Worm (Caenorhabditis elegans) whole organism, L4 larva: ENCODE measurements around the gene R10E11.9.
A peak's percentile ranks its signal among the peaks of the same experiment; 100 is the strongest.

Experiments
- F49E8.2 ChIP-seq: sonication (generic microtip); optimal IDR thresholded peaks from 2 replicates; lab custom pipeline; 2016; ENCODE audit warnings: missing compliant biosample characterization, mild to moderate bottlenecking, missing genetic modification characterization, borderline replicate concordance
- Y48G9A.11 ChIP-seq: fragments of 200-800 bp; sonication (Bioruptor generic); IDR thresholded peaks from 2 replicates; pipeline ENCODE4 v1.3.6; 2022; ENCODE audit warnings: missing genetic modification reagents, missing genetic modification characterization, missing compliant biosample characterization
- Y5F2A.4 ChIP-seq: fragments of 200-800 bp; sonication (Bioruptor generic); optimal IDR thresholded peaks from 2 replicates; lab custom pipeline; 2018; ENCODE audit warnings: mild to moderate bottlenecking, missing genetic modification characterization, missing compliant biosample characterization
- aha-1 ChIP-seq: fragments of 150-350 bp; peaks from one replicate; lab custom pipeline; 2014; ENCODE audit warnings: missing biosample characterization, missing genetic modification characterization
- aly-2 ChIP-seq: sonication (generic microtip); optimal IDR thresholded peaks from 2 replicates; lab custom pipeline; 2018; ENCODE audit warnings: missing biosample characterization, missing genetic modification characterization
- ama-1 ChIP-seq: fragments of 150-350 bp; optimal IDR thresholded peaks from 2 replicates; lab custom pipeline; 2014; ENCODE audit warnings: inconsistent platforms, mixed read lengths
- arid-1 ChIP-seq: fragments of 200-800 bp; sonication (Bioruptor generic); conservative IDR thresholded peaks from 2 replicates; pipeline ENCODE4 v1.3.6; 2022; ENCODE audit warnings: missing genetic modification reagents, missing genetic modification characterization, missing compliant biosample characterization
- ceh-28 ChIP-seq: fragments of 150-350 bp; optimal IDR thresholded peaks from 2 replicates; lab custom pipeline; 2014; ENCODE audit warnings: missing biosample characterization, missing genetic modification reagents, missing genetic modification characterization
- ceh-32 ChIP-seq: sonication (generic microtip); optimal IDR thresholded peaks from 2 replicates; lab custom pipeline; 2016; ENCODE audit warnings: mild to moderate bottlenecking, missing genetic modification characterization, missing compliant biosample characterization; ENCODE audit not compliant: poor library complexity
- ceh-62 ChIP-seq: sonication (generic microtip); optimal IDR thresholded peaks from 2 replicates; lab custom pipeline; 2017; ENCODE audit warnings: missing biosample characterization, missing genetic modification characterization
- dmd-8 ChIP-seq: fragments of 200-800 bp; sonication (Bioruptor generic); IDR thresholded peaks from 2 replicates; pipeline ENCODE4 v1.3.6; 2022; ENCODE audit warnings: missing genetic modification characterization, missing compliant biosample characterization
- dpl-1 ChIP-seq: fragments of 150-350 bp; optimal IDR thresholded peaks from 2 replicates; lab custom pipeline; 2014; ENCODE audit warnings: missing biosample characterization, missing genetic modification reagents, missing genetic modification characterization
- egl-27 ChIP-seq: sonication (generic microtip); optimal IDR thresholded peaks from 3 replicates; lab custom pipeline; 2017; ENCODE audit warnings: missing biosample characterization, missing genetic modification reagents, missing genetic modification characterization
- fkh-10 ChIP-seq: fragments of 150-350 bp; optimal IDR thresholded peaks from 2 replicates; lab custom pipeline; 2014; ENCODE audit warnings: missing biosample characterization, missing genetic modification reagents, missing genetic modification characterization
- fos-1 ChIP-seq: fragments of 150-350 bp; optimal IDR thresholded peaks from 2 replicates; lab custom pipeline; 2014; ENCODE audit warnings: missing biosample characterization, missing genetic modification characterization
- hmg-1.1 ChIP-seq: fragments of 200-800 bp; sonication (Bioruptor generic); IDR thresholded peaks from 2 replicates; pipeline ENCODE4 v1.3.6; 2022; ENCODE audit warnings: missing genetic modification reagents, missing genetic modification characterization, missing compliant biosample characterization
- lim-7 ChIP-seq: fragments of 200-800 bp; sonication (Bioruptor generic); IDR thresholded peaks from 2 replicates; pipeline ENCODE4 v1.3.6; 2022; ENCODE audit warnings: missing genetic modification characterization, missing compliant biosample characterization
- lin-1 ChIP-seq: fragments of 200-800 bp; sonication (Bioruptor generic); IDR thresholded peaks from 2 replicates; pipeline ENCODE4 v1.3.6; 2022; ENCODE audit warnings: missing genetic modification reagents, missing genetic modification characterization, missing compliant biosample characterization
- lin-38 ChIP-seq: fragments of 200-800 bp; sonication (Bioruptor generic); IDR thresholded peaks from 2 replicates; pipeline ENCODE4 v1.3.6; 2022; ENCODE audit warnings: missing genetic modification reagents, missing genetic modification characterization, missing compliant biosample characterization
- lin-39 ChIP-seq: fragments of 150-350 bp; optimal IDR thresholded peaks from 2 replicates; lab custom pipeline; 2014; ENCODE audit warnings: missing biosample characterization, missing genetic modification reagents, missing genetic modification characterization
- lsy-2 ChIP-seq, 2 experiments: fragments of 150-350 bp in 1 of 2; sonication (generic microtip) in 1 of 2; optimal IDR thresholded peaks; 2 replicates each; lab custom pipeline; 2014 to 2017; ENCODE audit warnings: missing biosample characterization in 2 of 2, missing genetic modification characterization in 2 of 2
- madf-5 ChIP-seq, 2 experiments: fragments of 200-800 bp; sonication (Bioruptor generic); IDR thresholded peaks; 2 replicates each; pipeline ENCODE4 v1.3.6; 2022; ENCODE audit warnings: missing compliant biosample characterization in 2 of 2, missing genetic modification characterization in 2 of 2
- mdl-1 ChIP-seq, 2 experiments: fragments of 150-350 bp in 1 of 2; sonication (generic microtip) in 1 of 2; optimal IDR thresholded peaks; 2 replicates each; lab custom pipeline; 2014 to 2017; ENCODE audit warnings: missing biosample characterization in 2 of 2, missing genetic modification characterization in 2 of 2
- mdt-29 ChIP-seq: fragments of 200-800 bp; sonication (Bioruptor generic); IDR thresholded peaks from 2 replicates; pipeline ENCODE4 v1.3.6; 2022; ENCODE audit warnings: missing genetic modification reagents, missing genetic modification characterization, missing compliant biosample characterization
- mes-2 ChIP-seq: sonication (generic microtip); optimal IDR thresholded peaks from 2 replicates; lab custom pipeline; 2016; ENCODE audit warnings: missing genotype, mild to moderate bottlenecking, missing genetic modification characterization, missing compliant biosample characterization; ENCODE audit not compliant: poor library complexity, severe bottlenecking
- mxl-3 ChIP-seq: fragments of 200-800 bp; sonication (Bioruptor generic); optimal IDR thresholded peaks from 2 replicates; lab custom pipeline; 2018; ENCODE audit warnings: mild to moderate bottlenecking, missing genetic modification characterization, missing compliant biosample characterization
- pha-4 ChIP-seq, 2 experiments: fragments of 150-350 bp in 1 of 2; fragments of 200-800 bp in 1 of 2; sonication (Bioruptor generic) in 1 of 2; IDR thresholded peaks in 1 of 2; optimal IDR thresholded peaks in 1 of 2; 2 replicates each; pipeline versions ENCODE4 v1.3.6 to Lab custom; 2014 to 2022; ENCODE audit warnings: missing genetic modification characterization in 2 of 2, missing genetic modification reagents in 2 of 2, missing biosample characterization in 1 of 2, missing compliant biosample characterization in 1 of 2
- php-3 ChIP-seq: fragments of 200-800 bp; sonication (Bioruptor generic); IDR thresholded peaks from 2 replicates; pipeline ENCODE4 v1.3.6; 2022; ENCODE audit warnings: missing genetic modification reagents, missing genetic modification characterization, missing compliant biosample characterization
- pqm-1 ChIP-seq: sonication (generic microtip); optimal IDR thresholded peaks from 2 replicates; lab custom pipeline; 2017; ENCODE audit warnings: missing biosample characterization, missing genetic modification characterization
- rbr-2 ChIP-seq: sonication (generic microtip); optimal IDR thresholded peaks from 2 replicates; lab custom pipeline; 2016; ENCODE audit warnings: missing genotype, missing genetic modification characterization, missing compliant biosample characterization
- snpc-1.2 ChIP-seq: fragments of 200-800 bp; sonication (Bioruptor generic); IDR thresholded peaks from 2 replicates; pipeline ENCODE4 v1.3.6; 2022; ENCODE audit warnings: missing genetic modification reagents, missing genetic modification characterization, missing compliant biosample characterization
- snpc-4 ChIP-seq: fragments of 150-350 bp; optimal IDR thresholded peaks from 2 replicates; lab custom pipeline; 2014; ENCODE audit warnings: missing biosample characterization, missing genetic modification characterization
- unc-130 ChIP-seq: sonication (generic microtip); optimal IDR thresholded peaks from 2 replicates; lab custom pipeline; 2016; ENCODE audit warnings: missing genetic modification reagents, missing genetic modification characterization, missing compliant biosample characterization
- unc-62 ChIP-seq, 3 experiments: fragments of 150-350 bp in 1 of 3; sonication (generic microtip); optimal IDR thresholded peaks in 2 of 3; peaks in 1 of 3; 1 replicate in 1 of 3; 2 replicates in 2 of 3; lab custom pipeline; 2014 to 2017; ENCODE audit warnings: missing biosample characterization in 3 of 3, missing genetic modification characterization in 3 of 3, missing genetic modification reagents in 3 of 3, missing genotype in 1 of 3

Gene R10E11.9

DNA sequence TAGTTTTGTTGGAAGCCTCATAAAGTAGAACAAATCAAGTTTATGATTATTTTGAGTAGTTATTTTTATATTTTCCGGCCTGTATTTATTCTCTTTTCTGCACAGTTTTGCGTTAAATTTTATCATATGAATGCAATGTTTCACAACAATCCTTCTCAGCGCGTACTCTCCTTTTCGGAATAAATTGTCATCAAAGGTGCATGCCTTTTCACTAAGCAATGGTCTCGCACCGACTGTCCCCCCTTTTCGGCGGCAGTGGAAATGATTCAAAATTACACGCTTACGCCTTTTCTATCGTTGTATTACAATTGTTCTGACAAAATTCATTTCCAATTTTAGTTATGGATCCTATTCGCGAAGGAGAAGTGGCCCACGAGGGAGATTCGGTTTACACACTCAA is 46.3 kb downstream of the R10E11.9 start, which contains the start of the genes iff-1 and cdk-1:
TSS of gene iff-1 (minus strand) at position 61 of the 400 bp plus-strand sequence.
TSS of gene cdk-1 (plus strand) at position 340 of the 400 bp plus-strand sequence.
- TF ChIP-seq ceh-32 (tag; lab: Kevin White, UChicago) (no peak), F49E8.2 (tag; lab: Kevin White, UChicago) (no peak), ceh-62 (tag; lab: Kevin White, UChicago) (no peak), aha-1 (tag; lab: Kevin White, UChicago) (peak; percentile 92), ceh-28 (tag; lab: Kevin White, UChicago) (no peak), dmd-8 (GFP tag; lab: Robert Waterston, UW) (no peak), dpl-1 (GFP tag; lab: Kevin White, UChicago) (peak; percentile 82), mes-2 (tag; lab: Kevin White, UChicago) (peak; percentile 60), snpc-1.2 (GFP tag; lab: Robert Waterston, UW) (0 out of 2 replicates have a peak, but pooled peaks have one; percentile 19), egl-27 (tag; lab: Kevin White, UChicago) (no peak), lsy-2 (tag; optimal IDR thresholded peaks at IDR 0.05; lab: Kevin White, UChicago) (peak in 1 of 2 experiments; percentile 68), pha-4 (GFP tag; IDR thresholded peaks at IDR 0.05; lab: Robert Waterston, UW) (no peak), pha-4 (tag; optimal IDR thresholded peaks at IDR 0.05; lab: Kevin White, UChicago) (peak; percentile 12), hmg-1.1 (GFP tag; lab: Robert Waterston, UW) (peak; percentile 45; the same call in 1 of the 2 replicates), php-3 (no peak), rbr-2 (tag; lab: Kevin White, UChicago) (no peak)

DNA sequence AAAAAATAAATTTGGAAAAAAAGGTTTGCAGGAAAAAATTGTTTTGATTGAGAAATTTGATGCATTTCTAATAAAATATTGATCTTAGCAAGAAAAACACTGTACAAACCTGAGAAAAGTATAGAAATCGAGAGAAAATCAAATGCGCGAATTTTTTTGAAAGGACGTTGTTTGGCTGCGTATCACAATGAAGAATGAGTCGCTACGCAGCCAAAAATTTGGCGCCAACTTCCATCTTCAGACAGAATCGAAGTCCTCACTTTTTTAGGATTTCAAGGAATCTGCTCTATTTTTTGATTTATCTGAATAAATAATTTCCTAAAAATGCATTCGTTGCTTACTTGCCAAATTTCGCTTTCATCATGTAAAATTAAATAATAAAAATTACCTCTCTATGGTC is 46.8 kb downstream of the R10E11.9 start:
- TF ChIP-seq lin-38 (GFP tag; lab: Robert Waterston, UW) (peak; percentile 62), lin-39 (no peak), pqm-1 (no peak), fos-1 (no peak), mxl-3 (GFP tag; lab: Kevin White, UChicago) (no peak), lsy-2 (tag; optimal IDR thresholded peaks at IDR 0.05; lab: Kevin White, UChicago) (no peak), arid-1 (no peak), mdl-1 (tag; optimal IDR thresholded peaks at IDR 0.05; lab: Kevin White, UChicago) (no peak), lim-7 (no peak), Y5F2A.4 (GFP tag; lab: Kevin White, UChicago) (no peak), Y48G9A.11 (GFP tag; lab: Robert Waterston, UW) (0 out of 2 replicates have a peak, but pooled peaks have one; percentile 34), unc-130 (GFP tag; lab: Kevin White, UChicago) (peak; percentile 71), F49E8.2 (tag; lab: Kevin White, UChicago) (peak; percentile 35), mdt-29 (no peak), snpc-4 (no peak), aly-2 (no peak), hmg-1.1 (GFP tag; lab: Robert Waterston, UW) (no peak), ama-1 (lab: Kevin White, UChicago) (no peak)

DNA sequence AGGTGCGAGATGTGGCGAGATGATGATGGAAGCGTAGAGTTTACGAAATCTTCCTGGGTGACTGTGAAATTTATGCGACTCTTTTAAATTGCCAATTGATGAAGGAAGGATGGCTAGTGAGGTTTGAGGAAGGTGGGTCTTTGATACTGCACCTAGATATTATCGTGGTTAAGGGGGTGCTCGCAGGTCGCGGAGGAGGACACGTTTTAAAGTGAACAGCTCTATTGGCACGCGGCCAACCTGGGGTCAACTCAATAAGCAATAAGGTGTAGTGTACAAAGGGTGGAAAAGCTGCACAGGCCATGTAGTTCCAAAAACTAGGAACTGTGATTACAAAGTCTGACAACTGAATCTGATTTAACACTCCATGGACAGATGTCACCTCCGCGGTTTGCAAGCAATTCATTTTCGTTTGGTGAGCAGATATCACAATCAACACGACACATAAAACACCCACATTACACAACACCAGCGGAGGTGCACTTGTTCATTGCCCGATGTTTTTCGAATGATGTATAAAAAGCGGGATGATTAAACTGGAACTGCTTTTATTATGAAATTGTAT is 48.0 kb downstream of the R10E11.9 start:
- TF ChIP-seq madf-5 (GFP tag; IDR thresholded peaks at IDR 0.05; lab: Robert Waterston, UW), result 0 out of 4 replicates have a peak, but pooled peaks of 1 of the 2 experiments have one; percentile 28
- TF ChIP-seq lin-1 (GFP tag; lab: Robert Waterston, UW), result peak; percentile 38; the same call in 1 of the 2 replicates
- TF ChIP-seq F49E8.2 (tag; lab: Kevin White, UChicago), result peak; percentile 40
- peak in 1 of 2 experiments; percentile 65 for TF ChIP-seq unc-62 (GFP tag; optimal IDR thresholded peaks at IDR 0.05 in 1 of 2; lab: Kevin White, UChicago)
- TF ChIP-seq unc-62 (tag; optimal IDR thresholded peaks at IDR 0.05; lab: Kevin White, UChicago), result no peak
- TF ChIP-seq ceh-28 (tag; lab: Kevin White, UChicago), result no peak
- TF ChIP-seq fkh-10 (GFP tag; lab: Kevin White, UChicago), result no peak
- peak; percentile 49 for TF ChIP-seq lin-38 (GFP tag; lab: Robert Waterston, UW)
- TF ChIP-seq, all 104 proteins: peak for 5
